Worm (Caenorhabditis elegans) whole organism, young adult: ENCODE measurements around the gene txt-3.

ENCODE experiments used
- C06A6.2 ChIP-seq: fragments of 200-800 bp; sonication (Bioruptor generic); conservative IDR thresholded peaks from 2 replicates; pipeline ENCODE4 v1.3.6; 2022; ENCODE audit warnings: missing genetic modification characterization, missing compliant biosample characterization
- D2030.7 ChIP-seq: fragments of 200-800 bp; sonication (Bioruptor generic); IDR thresholded peaks from 2 replicates; pipeline ENCODE4 v1.3.6; 2022; ENCODE audit warnings: missing genetic modification reagents, missing genetic modification characterization, missing compliant biosample characterization
- F10E7.11 ChIP-seq: sonication (generic microtip); optimal IDR thresholded peaks from 2 replicates; lab custom pipeline; 2017; ENCODE audit warnings: mild to moderate bottlenecking, missing genetic modification characterization, moderate library complexity, missing compliant biosample characterization
- F22D6.2 ChIP-seq: sonication (generic microtip); optimal IDR thresholded peaks from 2 replicates; lab custom pipeline; 2016; ENCODE audit warnings: mild to moderate bottlenecking, missing genetic modification characterization, missing compliant biosample characterization
- F37B4.10 ChIP-seq: fragments of 200-800 bp; sonication (Bioruptor generic); IDR thresholded peaks from 2 replicates; pipeline ENCODE4 v1.3.6; 2022; ENCODE audit warnings: missing genetic modification characterization, missing compliant biosample characterization
- F39B2.1 ChIP-seq: fragments of 200-800 bp; sonication (Bioruptor generic); IDR thresholded peaks from 2 replicates; pipeline ENCODE4 v1.3.6; 2022; ENCODE audit warnings: missing genetic modification reagents, missing genetic modification characterization, missing compliant biosample characterization
- F52B5.7 ChIP-seq: sonication (generic microtip); optimal IDR thresholded peaks from 2 replicates; lab custom pipeline; 2016; ENCODE audit warnings: mild to moderate bottlenecking, missing genetic modification characterization, missing compliant biosample characterization
- K11D2.4 ChIP-seq: fragments of 200-800 bp; sonication (Bioruptor generic); IDR thresholded peaks from 2 replicates; pipeline ENCODE4 v1.3.6; 2022; ENCODE audit warnings: missing genetic modification reagents, missing genetic modification characterization, missing compliant biosample characterization
- K12H6.12 ChIP-seq: fragments of 200-800 bp; sonication (Bioruptor generic); optimal IDR thresholded peaks from 2 replicates; lab custom pipeline; 2018; ENCODE audit warnings: mild to moderate bottlenecking, missing genetic modification characterization, missing compliant biosample characterization
- Y79H2A.3 ChIP-seq: fragments of 200-800 bp; sonication (Bioruptor generic); conservative IDR thresholded peaks from 2 replicates; pipeline ENCODE4 v1.3.6; 2022; ENCODE audit warnings: missing genetic modification reagents, missing genetic modification characterization, missing compliant biosample characterization
- Y95B8A.8 ChIP-seq: fragments of 200-800 bp; sonication (Bioruptor generic); IDR thresholded peaks from 2 replicates; pipeline ENCODE4 v1.3.6; 2022; ENCODE audit warnings: missing genetic modification reagents, missing genetic modification characterization, missing compliant biosample characterization
- akir-1 ChIP-seq: fragments of 200-800 bp; sonication (Bioruptor generic); optimal IDR thresholded peaks from 2 replicates; lab custom pipeline; 2018; ENCODE audit warnings: mild to moderate bottlenecking, missing genetic modification characterization, moderate library complexity, missing compliant biosample characterization
- atf-7 ChIP-seq: sonication (generic microtip); optimal IDR thresholded peaks from 2 replicates; lab custom pipeline; 2017; ENCODE audit warnings: mild to moderate bottlenecking, missing genetic modification characterization, missing compliant biosample characterization
- attf-3 ChIP-seq: fragments of 200-800 bp; sonication (Bioruptor generic); conservative IDR thresholded peaks from 2 replicates; pipeline ENCODE4 v1.3.6; 2022; ENCODE audit warnings: missing genetic modification reagents, missing genetic modification characterization, missing compliant biosample characterization
- cebp-1 ChIP-seq, 2 experiments: fragments of 200-800 bp in 1 of 2; sonication (Bioruptor generic) in 1 of 2; sonication (generic microtip) in 1 of 2; IDR thresholded peaks in 1 of 2; optimal IDR thresholded peaks in 1 of 2; 2 replicates each; pipeline versions ENCODE4 v1.3.6 to Lab custom; 2017 to 2022; ENCODE audit warnings: missing compliant biosample characterization in 2 of 2, missing genetic modification characterization in 2 of 2, mild to moderate bottlenecking in 1 of 2, missing genetic modification reagents in 1 of 2, moderate library complexity in 1 of 2
- cebp-2 ChIP-seq: fragments of 200-800 bp; sonication (Bioruptor generic); IDR thresholded peaks from 2 replicates; pipeline ENCODE4 v1.3.6; 2022; ENCODE audit warnings: missing genetic modification characterization, missing compliant biosample characterization
- ceh-40 ChIP-seq: fragments of 200-800 bp; sonication (Bioruptor generic); IDR thresholded peaks from 2 replicates; pipeline ENCODE4 v1.3.6; 2022; ENCODE audit warnings: missing genetic modification characterization, missing compliant biosample characterization
- egl-44 ChIP-seq: fragments of 200-800 bp; sonication (Bioruptor generic); IDR thresholded peaks from 2 replicates; pipeline ENCODE4 v1.3.6; 2022; ENCODE audit warnings: missing genetic modification reagents, missing genetic modification characterization, missing compliant biosample characterization
- fkh-3 ChIP-seq: sonication (generic microtip); optimal IDR thresholded peaks from 2 replicates; lab custom pipeline; 2016; ENCODE audit warnings: mild to moderate bottlenecking, missing genetic modification characterization, missing compliant biosample characterization
- him-1 ChIP-seq: sonication (generic microtip); optimal IDR thresholded peaks from 2 replicates; lab custom pipeline; 2016; ENCODE audit warnings: missing genotype, missing genetic modification reagents, missing genetic modification characterization, missing compliant biosample characterization
- hlh-26 ChIP-seq: fragments of 200-800 bp; sonication (Bioruptor generic); conservative IDR thresholded peaks from 2 replicates; pipeline ENCODE4 v1.3.6; 2022; ENCODE audit warnings: missing genetic modification reagents, missing genetic modification characterization, missing compliant biosample characterization
- hmg-20 ChIP-seq: fragments of 200-800 bp; sonication (Bioruptor generic); IDR thresholded peaks from 2 replicates; pipeline ENCODE4 v1.3.6; 2022; ENCODE audit warnings: missing genetic modification reagents, missing genetic modification characterization, missing compliant biosample characterization
- hrde-1 ChIP-seq: sonication (generic microtip); optimal IDR thresholded peaks from 2 replicates; lab custom pipeline; 2016; ENCODE audit warnings: missing genetic modification characterization, mild to moderate bottlenecking, missing compliant biosample characterization, moderate library complexity, missing genotype, missing genetic modification reagents, borderline replicate concordance
- lin-35 ChIP-seq, 3 experiments: fragments of 150-350 bp in 2 of 3; sonication (generic microtip) in 1 of 3; optimal IDR thresholded peaks; 2 replicates each; lab custom pipeline; 2014 to 2018; ENCODE audit warnings: missing biosample characterization in 3 of 3, missing genetic modification characterization in 3 of 3, missing genetic modification reagents in 3 of 3
- lin-54 ChIP-seq: fragments of 200-800 bp; sonication (Bioruptor generic); optimal IDR thresholded peaks from 2 replicates; lab custom pipeline; 2018; ENCODE audit warnings: mild to moderate bottlenecking, missing genetic modification characterization, missing compliant biosample characterization
- lsl-1 ChIP-seq: fragments of 200-800 bp; sonication (Bioruptor generic); optimal IDR thresholded peaks from 2 replicates; lab custom pipeline; 2018; ENCODE audit warnings: mild to moderate bottlenecking, missing genetic modification characterization, moderate library complexity, missing compliant biosample characterization
- madf-3 ChIP-seq: fragments of 200-800 bp; sonication (Bioruptor generic); IDR thresholded peaks from 2 replicates; pipeline ENCODE4 v1.3.6; 2022; ENCODE audit warnings: missing genetic modification reagents, missing genetic modification characterization, missing compliant biosample characterization
- madf-8 ChIP-seq: fragments of 200-800 bp; sonication (Bioruptor generic); conservative IDR thresholded peaks from 2 replicates; pipeline ENCODE4 v1.3.6; 2022; ENCODE audit warnings: missing genetic modification reagents, missing genetic modification characterization, missing compliant biosample characterization
- nhr-120 ChIP-seq: fragments of 200-800 bp; sonication (Bioruptor generic); IDR thresholded peaks from 2 replicates; pipeline ENCODE4 v1.3.6; 2022; ENCODE audit warnings: missing genetic modification characterization, missing compliant biosample characterization
- pbrm-1 ChIP-seq: fragments of 200-800 bp; sonication (Bioruptor generic); IDR thresholded peaks from 2 replicates; pipeline ENCODE4 v1.3.6; 2022; ENCODE audit warnings: missing genetic modification reagents, missing genetic modification characterization, missing compliant biosample characterization
- pha-4 ChIP-seq: fragments of 150-350 bp; sonication (generic microtip); optimal IDR thresholded peaks from 2 replicates; lab custom pipeline; 2014; ENCODE audit warnings: missing biosample characterization, missing genetic modification reagents, missing genetic modification characterization
- rcor-1 ChIP-seq: fragments of 200-800 bp; sonication (Bioruptor generic); IDR thresholded peaks from 2 replicates; pipeline ENCODE4 v1.3.6; 2022; ENCODE audit warnings: missing genetic modification reagents, missing genetic modification characterization, missing compliant biosample characterization
- rec-8 ChIP-seq, 2 experiments: sonication (generic microtip); optimal IDR thresholded peaks; 2 replicates each; lab custom pipeline; 2016; ENCODE audit warnings: mild to moderate bottlenecking in 2 of 2, missing genetic modification characterization in 2 of 2, missing genetic modification reagents in 2 of 2, missing genotype in 2 of 2, missing biosample characterization in 1 of 2, missing compliant biosample characterization in 1 of 2, moderate library complexity in 1 of 2
- tbp1 ChIP-seq: fragments of 200-800 bp; sonication (Bioruptor generic); optimal IDR thresholded peaks from 2 replicates; lab custom pipeline; 2018; ENCODE audit warnings: mild to moderate bottlenecking, missing genetic modification characterization, missing compliant biosample characterization
- tbx-9 ChIP-seq: sonication (generic microtip); optimal IDR thresholded peaks from 2 replicates; lab custom pipeline; 2016; ENCODE audit warnings: borderline replicate concordance, missing genetic modification characterization, inconsistent platforms, missing compliant biosample characterization
- tlf-1 ChIP-seq: fragments of 200-800 bp; sonication (Bioruptor generic); optimal IDR thresholded peaks from 2 replicates; lab custom pipeline; 2018; ENCODE audit warnings: mild to moderate bottlenecking, missing genetic modification characterization, missing compliant biosample characterization
- ztf-22 ChIP-seq: fragments of 200-800 bp; sonication (Bioruptor generic); optimal IDR thresholded peaks from 2 replicates; lab custom pipeline; 2018; ENCODE audit warnings: mild to moderate bottlenecking, missing genetic modification characterization, moderate library complexity, missing compliant biosample characterization

Gene txt-3

ce11 chrIV:4983746-4984145, 20.0 kb downstream of the txt-3 start, which contains the start of gene clec-176:
clec-176 (plus strand) TSS chrIV:4984046.
- TF ChIP-seq lin-54 (GFP tag; lab: Kevin White, UChicago): no peak
- TF ChIP-seq tbx-9 (tag; lab: Kevin White, UChicago): no peak
- no peak for TF ChIP-seq Y95B8A.8 (GFP tag; lab: Robert Waterston, UW)
- no peak for TF ChIP-seq tbp1 (GFP tag; lab: Kevin White, UChicago)

- TF ChIP-seq attf-3 (GFP tag; lab: Robert Waterston, UW): no peak
- no peak for TF ChIP-seq cebp-1 (GFP tag; IDR thresholded peaks at IDR 0.05; lab: Robert Waterston, UW)
- TF ChIP-seq cebp-1 (tag; optimal IDR thresholded peaks at IDR 0.05; lab: Kevin White, UChicago): no peak
- no peak for TF ChIP-seq pbrm-1 (GFP tag; lab: Robert Waterston, UW)
These were observed 22.5 kb downstream of the txt-3 start, which contains the start of gene clec-177 for ce11 chrIV:4986246-4986645. clec-177 (plus strand) TSS chrIV:4986546.

ce11 chrIV:4988531-4988930, 24.8 kb downstream of the txt-3 start, which contains the start of gene E03H12.7:
E03H12.7 (minus strand) TSS chrIV:4988631.
- TF ChIP-seq K11D2.4 (GFP tag; lab: Robert Waterston, UW): no peak
- TF ChIP-seq tlf-1 (GFP tag; lab: Kevin White, UChicago): no peak
- no peak for TF ChIP-seq F22D6.2 (tag; lab: Kevin White, UChicago)
- no peak for TF ChIP-seq egl-44 (GFP tag; lab: Robert Waterston, UW)
- TF ChIP-seq hlh-26: no peak
- no peak for TF ChIP-seq F52B5.7 (tag; lab: Kevin White, UChicago)
- TF ChIP-seq nhr-120: no peak
- no peak for TF ChIP-seq pha-4 (tag; lab: Kevin White, UChicago)
- no peak for TF ChIP-seq atf-7 (tag; lab: Kevin White, UChicago)
- TF ChIP-seq akir-1 (GFP tag; lab: Kevin White, UChicago): no peak
- TF ChIP-seq ztf-22 (GFP tag; lab: Kevin White, UChicago): no peak
- TF ChIP-seq rcor-1: no peak
- TF ChIP-seq ceh-40 (GFP tag; lab: Robert Waterston, UW): no peak
- TF ChIP-seq F10E7.11 (tag; lab: Kevin White, UChicago): no peak

DNA sequence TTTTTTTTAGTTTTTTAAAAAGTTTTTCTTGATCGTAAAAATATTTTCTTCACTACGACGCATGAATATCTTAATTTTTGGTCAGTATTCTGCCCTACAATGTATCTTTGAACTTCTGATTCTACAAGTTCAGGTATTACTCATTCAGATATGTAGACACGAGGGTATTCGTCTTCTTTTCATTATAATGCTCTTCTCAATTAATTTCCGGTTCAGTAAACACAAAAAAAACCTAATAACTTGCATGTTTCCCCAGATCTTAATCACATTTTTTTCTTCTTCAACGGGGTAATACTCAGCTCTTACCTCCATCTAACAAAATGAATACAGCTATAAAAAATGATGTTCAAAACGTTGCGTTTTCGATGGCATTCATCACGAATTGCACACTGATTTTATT, 28.3 kb downstream of the txt-3 start, which contains the start of gene str-162:
str-162 (plus strand) TSS at position 301 of the 400 bp plus-strand sequence.
- TF ChIP-seq K12H6.12 (tag; lab: Kevin White, UChicago): no peak
- no peak for TF ChIP-seq Y79H2A.3 (GFP tag; lab: Robert Waterston, UW)
- TF ChIP-seq F22D6.2 (tag; lab: Kevin White, UChicago): no peak
- TF ChIP-seq F37B4.10 (GFP tag; lab: Robert Waterston, UW): no peak
- TF ChIP-seq F10E7.11 (tag; lab: Kevin White, UChicago): no peak
- no peak for TF ChIP-seq lsl-1 (GFP tag; lab: Kevin White, UChicago)
- TF ChIP-seq cebp-2 (GFP tag; lab: Robert Waterston, UW): no peak
- no peak for TF ChIP-seq rec-8 (tag; optimal IDR thresholded peaks at IDR 0.05; lab: Kevin White, UChicago)
- no peak for TF ChIP-seq him-1 (tag; lab: Kevin White, UChicago)
- TF ChIP-seq madf-8 (GFP tag; lab: Robert Waterston, UW): no peak
- no peak for TF ChIP-seq C06A6.2 (GFP tag; lab: Robert Waterston, UW)
- no peak for TF ChIP-seq hmg-20 (GFP tag; lab: Robert Waterston, UW)
- TF ChIP-seq D2030.7: no peak
- TF ChIP-seq F39B2.1 (GFP tag; lab: Robert Waterston, UW): no peak
- TF ChIP-seq hrde-1 (tag; lab: Kevin White, UChicago): no peak
- no peak for TF ChIP-seq lin-35 (GFP tag; optimal IDR thresholded peaks at IDR 0.05; lab: Kevin White, UChicago)
- no peak for TF ChIP-seq rcor-1
- no peak for TF ChIP-seq cebp-1 (GFP tag; IDR thresholded peaks at IDR 0.05; lab: Robert Waterston, UW)
- no peak for TF ChIP-seq cebp-1 (tag; optimal IDR thresholded peaks at IDR 0.05; lab: Kevin White, UChicago)
- no peak for TF ChIP-seq fkh-3
- TF ChIP-seq madf-3: no peak
